Worm (Caenorhabditis elegans): ENCODE data around the gene art-1.

DNA sequence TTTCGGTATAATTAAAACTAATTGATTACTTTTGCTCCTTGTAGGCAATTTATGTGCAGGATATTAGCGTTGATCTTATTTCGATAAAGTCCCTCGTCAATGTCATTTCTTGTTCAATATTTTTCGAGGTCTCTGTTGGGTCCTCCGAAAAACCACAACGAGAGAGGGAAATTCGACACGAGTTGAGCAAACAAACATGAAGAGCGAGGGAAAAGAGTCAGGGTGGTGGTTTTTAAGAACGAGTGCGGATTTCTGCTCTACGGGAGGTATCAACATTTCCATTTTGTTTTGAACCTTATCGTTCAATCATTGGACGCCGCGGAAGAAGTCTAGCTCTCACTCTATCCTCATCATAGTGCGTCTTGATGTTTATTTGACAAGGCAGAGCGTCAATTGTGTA lies 37.3 kb downstream of the art-1 start:
- TF ChIP-seq lin-13 (GFP tag; optimal IDR thresholded peaks at IDR 0.05) (no peak), nhr-237 (tag; optimal IDR thresholded peaks at IDR 0.05) (no peak), alr-1 (tag; optimal IDR thresholded peaks at IDR 0.05) (no peak), ceh-82 (tag; optimal IDR thresholded peaks at IDR 0.05) (no peak), ceh-16 (tag; optimal IDR thresholded peaks at IDR 0.05) (no peak), elt-1 (tag; optimal IDR thresholded peaks at IDR 0.05) (no peak), unc-62 (GFP tag; optimal IDR thresholded peaks at IDR 0.05) (no peak), blmp-1 (tag; optimal IDR thresholded peaks at IDR 0.05; ENCODE audit: insufficient read depth) (no peak), snpc-4 (tag; optimal IDR thresholded peaks at IDR 0.05) (no peak), ama-1 (optimal IDR thresholded peaks at IDR 0.05) (no peak), lin-39 (tag; optimal IDR thresholded peaks at IDR 0.05) (no peak), lin-11 (tag; optimal IDR thresholded peaks at IDR 0.05) (no peak), unc-39 (tag; optimal IDR thresholded peaks at IDR 0.05) (no peak), ZK546.5 (tag; optimal IDR thresholded peaks at IDR 0.05) (no peak)

All from whole organism, L2 larva.